Fruit fly (Drosophila melanogaster): ENCODE data around the gene Ance-3.

Ance-3 gene

dm6 chr2L:13905848-13906585, 8.5 kb upstream of the Ance-3 start:
- no peak for TF ChIP-seq CG33017 (tag; optimal IDR thresholded peaks at IDR 0.05)
- no peak for TF ChIP-seq ovo (GFP tag; optimal IDR thresholded peaks at IDR 0.05)
- TF ChIP-seq CG12768 (GFP tag; optimal IDR thresholded peaks at IDR 0.05) = peak; percentile 4
- TF ChIP-seq toe (GFP tag; optimal IDR thresholded peaks at IDR 0.05) = no peak
- TF ChIP-seq cic (GFP tag; optimal IDR thresholded peaks at IDR 0.05) = peak; percentile 65
- no peak for TF ChIP-seq CG5204 (GFP tag; optimal IDR thresholded peaks at IDR 0.05)
- no peak for TF ChIP-seq CG14711 (tag; optimal IDR thresholded peaks at IDR 0.05)
- TF ChIP-seq Hr96 (GFP tag; optimal IDR thresholded peaks at IDR 0.05) = no peak

- no peak for TF ChIP-seq toe (GFP tag; optimal IDR thresholded peaks at IDR 0.05)
- no peak for TF ChIP-seq Clk (GFP tag; optimal IDR thresholded peaks at IDR 0.05)
- no peak for TF ChIP-seq cnc (optimal IDR thresholded peaks at IDR 0.05)
- TF ChIP-seq Mnt (GFP tag; optimal IDR thresholded peaks at IDR 0.05) = no peak
- no peak for TF ChIP-seq CG7101 (tag; optimal IDR thresholded peaks at IDR 0.05)
- TF ChIP-seq CG12768 (GFP tag; optimal IDR thresholded peaks at IDR 0.05) = no peak
- TF ChIP-seq ovo (GFP tag; optimal IDR thresholded peaks at IDR 0.05) = no peak
- TF ChIP-seq pad (GFP tag; optimal IDR thresholded peaks at IDR 0.05) = no peak
- TF ChIP-seq CG5204 (GFP tag; optimal IDR thresholded peaks at IDR 0.05) = no peak
These were observed 5.5 kb upstream of the Ance-3 start, which contains the start of gene Ance-2 for dm6 chr2L:13909033-13909432. Ance-2 (plus strand) TSS chr2L:13909333.

dm6 chr2L:13911783-13912182, 2.7 kb upstream of the Ance-3 start, which contains the start of gene Acyp:
Acyp (plus strand) TSS chr2L:13912083.
- TF ChIP-seq CG7101 (tag; optimal IDR thresholded peaks at IDR 0.05) = no peak
- TF ChIP-seq CG7045 (GFP tag; optimal IDR thresholded peaks at IDR 0.05) = no peak
- TF ChIP-seq cic (GFP tag; optimal IDR thresholded peaks at IDR 0.05) = no peak
- no peak for TF ChIP-seq Clk (GFP tag; optimal IDR thresholded peaks at IDR 0.05)
- no peak for TF ChIP-seq CG5204 (GFP tag; optimal IDR thresholded peaks at IDR 0.05)
- no peak for TF ChIP-seq CG12768 (GFP tag; optimal IDR thresholded peaks at IDR 0.05)
- no peak for TF ChIP-seq tj (GFP tag; optimal IDR thresholded peaks at IDR 0.05)
- TF ChIP-seq ovo (GFP tag; optimal IDR thresholded peaks at IDR 0.05) = no peak
- no peak for TF ChIP-seq Mnt (GFP tag; optimal IDR thresholded peaks at IDR 0.05)
- no peak for TF ChIP-seq CG33017 (tag; optimal IDR thresholded peaks at IDR 0.05)
- no peak for TF ChIP-seq CG1620 (GFP tag; optimal IDR thresholded peaks at IDR 0.05)
- no peak for TF ChIP-seq Hr96 (GFP tag; optimal IDR thresholded peaks at IDR 0.05)
- TF ChIP-seq kay (GFP tag; ENCODE audit: borderline replicate concordance) = no peak
- TF ChIP-seq pad (GFP tag; optimal IDR thresholded peaks at IDR 0.05) = no peak
- TF ChIP-seq Crg-1 (GFP tag; optimal IDR thresholded peaks at IDR 0.05) = no peak
- TF ChIP-seq CG14711 (tag; optimal IDR thresholded peaks at IDR 0.05) = no peak
- TF ChIP-seq bab1 (GFP tag; optimal IDR thresholded peaks at IDR 0.05) = no peak
- TF ChIP-seq cnc (optimal IDR thresholded peaks at IDR 0.05) = no peak

- no peak for TF ChIP-seq kay (GFP tag; ENCODE audit: borderline replicate concordance)
- no peak for TF ChIP-seq CG1620 (GFP tag; optimal IDR thresholded peaks at IDR 0.05)
- TF ChIP-seq CG7045 (GFP tag; optimal IDR thresholded peaks at IDR 0.05) = no peak
- no peak for TF ChIP-seq CG7101 (tag; optimal IDR thresholded peaks at IDR 0.05)
- no peak for TF ChIP-seq Hr96 (GFP tag; optimal IDR thresholded peaks at IDR 0.05)
- no peak for TF ChIP-seq Clk (GFP tag; optimal IDR thresholded peaks at IDR 0.05)
- no peak for TF ChIP-seq cnc (optimal IDR thresholded peaks at IDR 0.05)
- no peak for TF ChIP-seq CG14711 (tag; optimal IDR thresholded peaks at IDR 0.05)
- no peak for TF ChIP-seq Crg-1 (GFP tag; optimal IDR thresholded peaks at IDR 0.05)
- TF ChIP-seq bab1 (GFP tag; optimal IDR thresholded peaks at IDR 0.05) = no peak
- TF ChIP-seq pad (GFP tag; optimal IDR thresholded peaks at IDR 0.05) = no peak
- TF ChIP-seq CG11617 (GFP tag; optimal IDR thresholded peaks at IDR 0.05) = no peak
- TF ChIP-seq tj (GFP tag; optimal IDR thresholded peaks at IDR 0.05) = no peak
- no peak for TF ChIP-seq ovo (GFP tag; optimal IDR thresholded peaks at IDR 0.05)
- no peak for TF ChIP-seq Mnt (GFP tag; optimal IDR thresholded peaks at IDR 0.05)
- no peak for TF ChIP-seq toe (GFP tag; optimal IDR thresholded peaks at IDR 0.05)
These were observed 8.9 kb downstream of the Ance-3 start, which contains the start of gene Vajk1 for dm6 chr2L:13923453-13923852. Vajk1 (minus strand) TSS chr2L:13923553.

dm6 chr2L:13923984-13924383, 9.5 kb downstream of the Ance-3 start:
- TF ChIP-seq CG7101 (tag; optimal IDR thresholded peaks at IDR 0.05) (no peak), CG14711 (tag; optimal IDR thresholded peaks at IDR 0.05) (no peak), Mnt (GFP tag; optimal IDR thresholded peaks at IDR 0.05) (no peak), bab1 (GFP tag; optimal IDR thresholded peaks at IDR 0.05) (no peak), CG11617 (GFP tag; optimal IDR thresholded peaks at IDR 0.05) (no peak), CG1620 (GFP tag; optimal IDR thresholded peaks at IDR 0.05) (no peak), CG7045 (GFP tag; optimal IDR thresholded peaks at IDR 0.05) (no peak), pad (GFP tag; optimal IDR thresholded peaks at IDR 0.05) (no peak), CG5204 (GFP tag; optimal IDR thresholded peaks at IDR 0.05) (no peak), CG12768 (GFP tag; optimal IDR thresholded peaks at IDR 0.05) (no peak)

- TF ChIP-seq Hr96 (GFP tag; optimal IDR thresholded peaks at IDR 0.05) (no peak), CG12768 (GFP tag; optimal IDR thresholded peaks at IDR 0.05) (no peak), Clk (GFP tag; optimal IDR thresholded peaks at IDR 0.05) (no peak), Mnt (GFP tag; optimal IDR thresholded peaks at IDR 0.05) (no peak), cic (GFP tag; optimal IDR thresholded peaks at IDR 0.05) (no peak), CG5204 (GFP tag; optimal IDR thresholded peaks at IDR 0.05) (no peak), cnc (optimal IDR thresholded peaks at IDR 0.05) (no peak), ovo (GFP tag; optimal IDR thresholded peaks at IDR 0.05) (no peak), kay (GFP tag; ENCODE audit: borderline replicate concordance) (no peak), CG11617 (GFP tag; optimal IDR thresholded peaks at IDR 0.05) (no peak), CG1620 (GFP tag; optimal IDR thresholded peaks at IDR 0.05) (no peak), toe (GFP tag; optimal IDR thresholded peaks at IDR 0.05) (no peak), Crg-1 (GFP tag; optimal IDR thresholded peaks at IDR 0.05) (no peak), CG7045 (GFP tag; optimal IDR thresholded peaks at IDR 0.05) (no peak), tj (GFP tag; optimal IDR thresholded peaks at IDR 0.05) (no peak), bab1 (GFP tag; optimal IDR thresholded peaks at IDR 0.05) (no peak), CG33017 (tag; optimal IDR thresholded peaks at IDR 0.05) (no peak), CG7101 (tag; optimal IDR thresholded peaks at IDR 0.05) (no peak), CG14711 (tag; optimal IDR thresholded peaks at IDR 0.05) (no peak)
These were observed 11.2 kb downstream of the Ance-3 start for dm6 chr2L:13925699-13926098.
